Worm (Caenorhabditis elegans): Measurements from ENCODE around the gene panl-3.
A peak's percentile ranks its signal among the peaks of the same experiment; 100 is the strongest.

- peak; percentile 24 for TF ChIP-seq nfya-1 (tag; optimal IDR thresholded peaks at IDR 0.05; ENCODE audit: insufficient read depth)
- TF ChIP-seq ama-1 (optimal IDR thresholded peaks at IDR 0.05): no peak
- TF ChIP-seq unc-39 (tag; optimal IDR thresholded peaks at IDR 0.05): no peak
- no peak for TF ChIP-seq hmg-11 (tag; optimal IDR thresholded peaks at IDR 0.05)
- no peak for TF ChIP-seq pqm-1 (tag; optimal IDR thresholded peaks at IDR 0.05)
- TF ChIP-seq lin-39 (tag; optimal IDR thresholded peaks at IDR 0.05): peak; percentile 15
- TF ChIP-seq ztf-4 (tag; optimal IDR thresholded peaks at IDR 0.05): no peak
- no peak for TF ChIP-seq nhr-77 (tag; optimal IDR thresholded peaks at IDR 0.05)
These were observed 41.4 kb downstream of the panl-3 start, which contains the start of gene twk-48 for ce11 chrIII:9860201-9860780.

All from whole organism, L3 larva.